Worm (Caenorhabditis elegans) whole organism, mixed stage, embryonic: ENCODE results near the gene mrps-33.

Experiments used
- lsy-2 ChIP-seq: fragments of 150-350 bp; optimal IDR thresholded peaks from 2 replicates; lab custom pipeline; 2014; ENCODE audit warnings: missing biosample characterization, missing genetic modification characterization
- mab-5 ChIP-seq: fragments of 150-350 bp; optimal IDR thresholded peaks from 2 replicates; lab custom pipeline; 2014; ENCODE audit warnings: missing biosample characterization, missing genetic modification characterization
- mep-1 ChIP-seq: fragments of 150-350 bp; optimal IDR thresholded peaks from 2 replicates; lab custom pipeline; 2017; ENCODE audit warnings: missing biosample characterization, missing genetic modification reagents, missing genetic modification characterization, inconsistent platforms
- nhr-12 ChIP-seq: fragments of 150-350 bp; optimal IDR thresholded peaks from 2 replicates; lab custom pipeline; 2014; ENCODE audit warnings: missing biosample characterization, missing genetic modification characterization
- nhr-76 ChIP-seq: sonication (generic microtip); optimal IDR thresholded peaks from 2 replicates; lab custom pipeline; 2017; ENCODE audit warnings: missing biosample characterization, missing genetic modification characterization
- pha-4 ChIP-seq: fragments of 150-350 bp; optimal IDR thresholded peaks from 2 replicates; lab custom pipeline; 2018; ENCODE audit warnings: missing biosample characterization, missing genetic modification reagents, missing genetic modification characterization
- snpc-4 ChIP-seq: fragments of 150-350 bp; optimal IDR thresholded peaks from 2 replicates; lab custom pipeline; 2014; ENCODE audit warnings: missing biosample characterization, missing genetic modification characterization
- unc-120 ChIP-seq: sonication (generic microtip); optimal IDR thresholded peaks from 2 replicates; lab custom pipeline; 2017; ENCODE audit warnings: missing genetic modification characterization, missing compliant biosample characterization; ENCODE audit not compliant: poor library complexity, severe bottlenecking

DNA sequence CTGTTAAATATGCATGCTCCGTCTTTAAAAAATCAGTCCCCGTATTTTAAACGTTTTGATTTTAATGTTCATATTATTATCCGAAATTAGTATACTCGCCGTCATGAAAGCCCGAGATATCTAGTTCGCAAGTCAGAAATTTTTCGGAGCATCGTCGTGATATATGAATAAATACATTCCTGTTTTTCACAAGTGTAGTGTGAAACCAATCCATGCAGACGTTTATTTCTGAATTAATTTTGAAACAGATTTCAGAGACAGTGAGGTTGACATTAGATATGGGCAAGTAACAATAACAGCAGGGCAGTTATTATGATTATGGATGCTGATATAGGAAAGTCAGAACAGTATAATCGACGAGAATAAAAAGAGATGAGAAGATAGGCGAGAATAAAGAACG, 12.7 kb upstream of the mrps-33 start:
- TF ChIP-seq pha-4 (no peak), nhr-12 (tag; lab: Kevin White, UChicago) (no peak), mep-1 (no peak), snpc-4 (no peak), mab-5 (tag; lab: Kevin White, UChicago) (no peak), lsy-2 (tag; lab: Kevin White, UChicago) (no peak), unc-120 (tag; lab: Kevin White, UChicago) (no peak), nhr-76 (tag; lab: Kevin White, UChicago) (no peak)
